Worm (Caenorhabditis elegans): ENCODE results near the gene T07C4.3.

ce11 chrIII:10378899-10379298, 26.9 kb downstream of the T07C4.3 start:
- TF ChIP-seq aly-1 (tag; optimal IDR thresholded peaks at IDR 0.05) (no peak), ama-1 (optimal IDR thresholded peaks at IDR 0.05) (no peak), ceh-36 (tag; optimal IDR thresholded peaks at IDR 0.05) (no peak), scrt-1 (GFP tag; IDR thresholded peaks at IDR 0.05) (no peak), ceh-13 (GFP tag; optimal IDR thresholded peaks at IDR 0.05) (no peak), pes-1 (GFP tag; IDR thresholded peaks at IDR 0.05) (no peak), hmbx-1 (tag; optimal IDR thresholded peaks at IDR 0.05) (no peak), ets-7 (tag; optimal IDR thresholded peaks at IDR 0.05) (no peak), hmg-4 (GFP tag; optimal IDR thresholded peaks at IDR 0.05) (no peak), F13C5.2 (tag; optimal IDR thresholded peaks at IDR 0.05) (no peak), tbx-11 (GFP tag; IDR thresholded peaks at IDR 0.05) (no peak)

All from whole organism, early embryonic.